Fruit fly (Drosophila melanogaster): ENCODE data around the gene CG5746.

CG5746 gene

DNA sequence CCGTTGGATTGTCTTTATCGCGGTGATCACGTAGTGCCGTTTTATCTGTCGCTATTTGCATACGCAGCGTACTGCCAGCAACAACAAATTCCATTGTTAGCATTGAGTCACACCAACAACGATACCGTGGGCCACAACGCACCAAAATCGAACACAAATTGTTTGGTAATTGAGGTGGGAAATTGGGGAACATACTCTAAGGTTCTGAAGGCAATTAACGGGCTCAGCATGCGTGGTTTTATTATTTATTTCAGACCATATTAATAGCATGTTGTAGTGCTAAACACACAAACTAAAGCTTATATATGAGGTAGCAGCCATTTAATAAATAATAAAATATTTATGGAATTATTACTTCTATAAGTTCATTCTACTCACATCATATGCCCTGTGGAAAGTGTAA, 50.1 kb downstream of the CG5746 start (continued):
- TF ChIP-seq CG14965 (GFP tag; optimal IDR thresholded peaks at IDR 0.05; ENCODE audit: borderline replicate concordance) (no peak), klu (GFP tag; IDR thresholded peaks at IDR 0.05) (no peak), Dip2 (GFP tag; IDR thresholded peaks at IDR 0.05) (no peak), CG9932 (GFP tag; IDR thresholded peaks at IDR 0.05) (no peak), CG12391 (tag; optimal IDR thresholded peaks at IDR 0.05) (peak; percentile 33)

dm6 chr3R:24297444-24298146, 51.0 kb downstream of the CG5746 start:
- TF ChIP-seq Hr78 (GFP tag; optimal IDR thresholded peaks at IDR 0.05) (peak in 1 of 2 experiments; percentile 77), hkb (optimal IDR thresholded peaks at IDR 0.05) (no peak), hkb (GFP tag; IDR thresholded peaks at IDR 0.05) (no peak), D19B (GFP tag; optimal IDR thresholded peaks at IDR 0.05) (no peak), cad (GFP tag; optimal IDR thresholded peaks at IDR 0.05) (peak; percentile 97), CG17912 (GFP tag; optimal IDR thresholded peaks at IDR 0.05) (no peak), tll (GFP tag; optimal IDR thresholded peaks at IDR 0.05) (peak in 1 of 2 experiments; percentile 95), schlank (tag; optimal IDR thresholded peaks at IDR 0.05) (no peak), CG8944 (GFP tag; optimal IDR thresholded peaks at IDR 0.05) (no peak), gsb (GFP tag; IDR thresholded peaks at IDR 0.05) (no peak), Stat92E (GFP tag; optimal IDR thresholded peaks at IDR 0.05) (peak in 1 of 3 experiments; percentile 90), CG15011 (GFP tag; optimal IDR thresholded peaks at IDR 0.05) (no peak), bsh (GFP tag; optimal IDR thresholded peaks at IDR 0.05) (no peak), CG7745 (tag; optimal IDR thresholded peaks at IDR 0.05) (peak; percentile 1), Sin3A (optimal IDR thresholded peaks at IDR 0.05) (no peak), Meics (GFP tag; optimal IDR thresholded peaks at IDR 0.05) (no peak), PHDP (tag; optimal IDR thresholded peaks at IDR 0.05) (no peak), Mrtf (GFP tag; IDR thresholded peaks at IDR 0.05) (no peak), aop (GFP tag; IDR thresholded peaks at IDR 0.05) (no peak), CG11695 (GFP tag; IDR thresholded peaks at IDR 0.05) (no peak), tna (GFP tag; IDR thresholded peaks at IDR 0.05; ENCODE audit: partially characterized antibody) (no peak), twi (tag; optimal IDR thresholded peaks at IDR 0.05) (peak; percentile 48), CTCF (GFP tag; optimal IDR thresholded peaks at IDR 0.05) (no peak), CG2678 (tag; optimal IDR thresholded peaks at IDR 0.05) (no peak), CG15479 (GFP tag; optimal IDR thresholded peaks at IDR 0.05) (peak; percentile 87), CG7271 (tag; optimal IDR thresholded peaks at IDR 0.05) (peak; percentile 18), CG9797 (GFP tag; optimal IDR thresholded peaks at IDR 0.05) (no peak), exex (tag; optimal IDR thresholded peaks at IDR 0.05) (no peak), Jarid2 (GFP tag; optimal IDR thresholded peaks at IDR 0.05) (no peak), sens (GFP tag) (no peak), klu (GFP tag; IDR thresholded peaks at IDR 0.05) (no peak), sens-2 (GFP tag; IDR thresholded peaks at IDR 0.05) (no peak), zen (tag; optimal IDR thresholded peaks at IDR 0.05) (peak; percentile 78), bab2 (GFP tag; optimal IDR thresholded peaks at IDR 0.05) (no peak), CG34224 (GFP tag; IDR thresholded peaks at IDR 0.05; ENCODE audit: partially characterized antibody) (no peak), CG2199 (GFP tag; IDR thresholded peaks at IDR 0.05) (0 out of 3 replicates have a peak, but pooled peaks have one; percentile 24), kni (GFP tag; optimal IDR thresholded peaks at IDR 0.05) (peak; percentile 93), Sox102F (GFP tag; optimal IDR thresholded peaks at IDR 0.05) (no peak), ab (GFP tag; optimal IDR thresholded peaks at IDR 0.05) (no peak), CG33213 (GFP tag; optimal IDR thresholded peaks at IDR 0.05) (no peak)
